Fruit fly (Drosophila melanogaster) whole organism, embryonic: ENCODE results near the gene topi.
A peak's percentile ranks its signal among the peaks of the same experiment; 100 is the strongest.

Experiments used
- Blimp-1 ChIP-seq: fragments of 200-800 bp; sonication (Bioruptor generic); optimal IDR thresholded peaks from 3 replicates; lab custom pipeline; 2018; ENCODE audit warnings: missing biosample characterization, missing genetic modification characterization, mild to moderate bottlenecking, moderate library complexity, missing genetic modification reagents
- BtbVII ChIP-seq: fragments of 200-800 bp; sonication (Bioruptor generic); optimal IDR thresholded peaks from 3 replicates; lab custom pipeline; 2017; ENCODE audit warnings: missing biosample characterization, mild to moderate bottlenecking, missing genetic modification characterization
- CG11093 ChIP-seq: fragments of 200-800 bp; sonication (Bioruptor generic); IDR thresholded peaks from 3 replicates; pipeline ENCODE4 v1.3.6; 2022; ENCODE audit warnings: missing biosample characterization, missing genetic modification characterization
- CG11695 ChIP-seq: fragments of 200-800 bp; sonication (Bioruptor generic); IDR thresholded peaks from 3 replicates; pipeline ENCODE4 v1.3.6; 2022; ENCODE audit warnings: missing biosample characterization, missing genetic modification characterization
- CG12236 ChIP-seq: fragments of 200-800 bp; sonication (Bioruptor generic); optimal IDR thresholded peaks from 2 replicates; lab custom pipeline; 2016; ENCODE audit warnings: missing biosample characterization, missing genetic modification characterization
- CG14050 ChIP-seq: fragments of 200-800 bp; sonication (Bioruptor generic); IDR thresholded peaks from 3 replicates; pipeline ENCODE4 v1.3.6; 2022; ENCODE audit warnings: missing biosample characterization, missing genetic modification characterization
- CG14667 ChIP-seq: fragments of 200-800 bp; sonication (Bioruptor generic); IDR thresholded peaks from 2 replicates; pipeline ENCODE4 v1.3.6; 2022; ENCODE audit warnings: missing biosample characterization, missing genetic modification characterization
- CG16779 ChIP-seq: fragments of 200-800 bp; sonication (Bioruptor generic); IDR thresholded peaks from 2 replicates; pipeline ENCODE4 v1.3.6; 2022; ENCODE audit warnings: missing biosample characterization, missing genetic modification characterization
- CG17186 ChIP-seq: fragments of 200-800 bp; sonication (Bioruptor generic); optimal IDR thresholded peaks from 3 replicates; lab custom pipeline; 2017; ENCODE audit warnings: missing biosample characterization, missing genetic modification reagents, missing genetic modification characterization
- CG17359 ChIP-seq: fragments of 200-800 bp; sonication (Bioruptor generic); optimal IDR thresholded peaks from 3 replicates; lab custom pipeline; 2018; ENCODE audit warnings: missing biosample characterization, mild to moderate bottlenecking, missing genetic modification characterization, moderate library complexity
- CG18764 ChIP-seq: fragments of 200-800 bp; sonication (Bioruptor generic); optimal IDR thresholded peaks from 3 replicates; lab custom pipeline; 2016; ENCODE audit warnings: missing biosample characterization, missing genetic modification characterization
- CG2129 ChIP-seq: fragments of 200-800 bp; sonication (Bioruptor generic); IDR thresholded peaks from 2 replicates; pipeline ENCODE4 v1.3.6; 2022; ENCODE audit warnings: missing biosample characterization, missing genetic modification characterization; ENCODE audit not compliant: partially characterized antibody
- CG30020 ChIP-seq: fragments of 200-800 bp; optimal IDR thresholded peaks from 2 replicates; lab custom pipeline; 2019; ENCODE audit warnings: missing biosample characterization, mild to moderate bottlenecking, missing genetic modification characterization, moderate library complexity
- CG34224 ChIP-seq: fragments of 200-800 bp; sonication (Bioruptor generic); IDR thresholded peaks from 3 replicates; pipeline ENCODE4 v1.3.6; 2022; ENCODE audit warnings: missing biosample characterization, missing genetic modification characterization; ENCODE audit not compliant: partially characterized antibody
- CG4617 ChIP-seq: fragments of 200-800 bp; sonication (Bioruptor generic); optimal IDR thresholded peaks from 3 replicates; lab custom pipeline; 2016; ENCODE audit warnings: missing biosample characterization, missing genetic modification characterization, borderline replicate concordance
- CG6791 ChIP-seq: fragments of 200-800 bp; sonication (Bioruptor generic); IDR thresholded peaks from 3 replicates; pipeline ENCODE4 v1.3.6; 2022; ENCODE audit warnings: missing biosample characterization, missing genetic modification characterization; ENCODE audit not compliant: partially characterized antibody
- CG7556 ChIP-seq: fragments of 200-800 bp; sonication (Bioruptor generic); optimal IDR thresholded peaks from 2 replicates; lab custom pipeline; 2017; ENCODE audit warnings: missing biosample characterization, mild to moderate bottlenecking, missing genetic modification characterization
- CG8281 ChIP-seq: fragments of 200-800 bp; sonication (Bioruptor generic); optimal IDR thresholded peaks from 2 replicates; lab custom pipeline; 2018; ENCODE audit warnings: missing biosample characterization, mild to moderate bottlenecking, missing genetic modification characterization, moderate library complexity
- CHES-1-like ChIP-seq: fragments of 200-800 bp; sonication (Bioruptor generic); optimal IDR thresholded peaks from 2 replicates; lab custom pipeline; 2016; ENCODE audit warnings: missing biosample characterization, missing genetic modification characterization
- CrebB ChIP-seq: fragments of 200-800 bp; sonication (Bioruptor generic); optimal IDR thresholded peaks from 3 replicates; lab custom pipeline; 2018; ENCODE audit warnings: missing biosample characterization, mild to moderate bottlenecking, missing genetic modification characterization
- Dll ChIP-seq: fragments of 200-800 bp; sonication (Bioruptor generic); IDR thresholded peaks from 4 replicates; pipeline ENCODE4 v1.3.6; 2022; ENCODE audit warnings: missing biosample characterization, missing genetic modification characterization; ENCODE audit not compliant: partially characterized antibody
- ERR ChIP-seq: fragments of 200-800 bp; sonication (Bioruptor generic); optimal IDR thresholded peaks from 2 replicates; lab custom pipeline; 2016; ENCODE audit warnings: missing biosample characterization, missing genetic modification characterization
- Lhr ChIP-seq: fragments of 200-800 bp; sonication (Bioruptor generic); optimal IDR thresholded peaks from 3 replicates; lab custom pipeline; 2017; ENCODE audit warnings: mild to moderate bottlenecking, missing biosample characterization, missing genetic modification reagents, missing genetic modification characterization
- Nf-YB ChIP-seq: fragments of 200-800 bp; sonication (Bioruptor generic); optimal IDR thresholded peaks from 3 replicates; lab custom pipeline; 2019; ENCODE audit warnings: missing biosample characterization, mild to moderate bottlenecking, missing genetic modification characterization, moderate library complexity
- Opbp ChIP-seq: fragments of 200-800 bp; sonication (Bioruptor generic); IDR thresholded peaks from 3 replicates; pipeline ENCODE4 v1.3.6; 2022; ENCODE audit warnings: missing biosample characterization, missing genetic modification characterization; ENCODE audit not compliant: partially characterized antibody
- Rfx ChIP-seq: fragments of 200-800 bp; sonication (Bioruptor generic); IDR thresholded peaks from 2 replicates; pipeline ENCODE4 v1.3.6; 2022; ENCODE audit warnings: missing biosample characterization, missing genetic modification characterization
- Sox100B ChIP-seq: fragments of 200-800 bp; sonication (Bioruptor generic); optimal IDR thresholded peaks from 3 replicates; lab custom pipeline; 2018; ENCODE audit warnings: missing biosample characterization, mild to moderate bottlenecking, missing genetic modification characterization
- TFAM ChIP-seq: fragments of 200-800 bp; sonication (Bioruptor generic); optimal IDR thresholded peaks from 2 replicates; lab custom pipeline; 2017; ENCODE audit warnings: missing biosample characterization, missing genetic modification characterization, inconsistent platforms
- Xbp1 ChIP-seq: fragments of 200-800 bp; sonication (Bioruptor generic); optimal IDR thresholded peaks from 3 replicates; lab custom pipeline; 2016; ENCODE audit warnings: missing biosample characterization, mild to moderate bottlenecking, missing genetic modification characterization
- ab ChIP-seq: fragments of 200-800 bp; sonication (Bioruptor generic); optimal IDR thresholded peaks from 2 replicates; lab custom pipeline; 2016; ENCODE audit warnings: missing biosample characterization, missing genetic modification characterization
- btn ChIP-seq: fragments of 200-800 bp; sonication (Bioruptor generic); optimal IDR thresholded peaks from 2 replicates; lab custom pipeline; 2016; ENCODE audit warnings: missing biosample characterization, missing genetic modification characterization
- dati ChIP-seq: fragments of 200-800 bp; sonication (Bioruptor generic); IDR thresholded peaks from 2 replicates; pipeline ENCODE4 v1.3.6; 2022; ENCODE audit warnings: missing biosample characterization, missing genetic modification characterization
- disco-r ChIP-seq: fragments of 200-800 bp; sonication (Bioruptor generic); optimal IDR thresholded peaks from 2 replicates; lab custom pipeline; 2016; ENCODE audit warnings: missing biosample characterization, missing genetic modification characterization
- dpn ChIP-seq, 2 experiments: fragments of 200-800 bp; sonication (Bioruptor generic); optimal IDR thresholded peaks; 3 replicates each; lab custom pipeline; 2016; ENCODE audit warnings: missing biosample characterization in 2 of 2, missing genetic modification characterization in 2 of 2
- dysf ChIP-seq: fragments of 200-800 bp; sonication (Bioruptor generic); IDR thresholded peaks from 3 replicates; pipeline ENCODE4 v1.3.6; 2022; ENCODE audit warnings: missing biosample characterization, missing genetic modification characterization
- exex ChIP-seq: fragments of 200-800 bp; sonication (Bioruptor generic); optimal IDR thresholded peaks from 4 replicates; lab custom pipeline; 2018; ENCODE audit warnings: missing biosample characterization, mild to moderate bottlenecking, missing genetic modification characterization, moderate library complexity
- fd64A ChIP-seq: fragments of 200-800 bp; sonication (Bioruptor generic); optimal IDR thresholded peaks from 3 replicates; lab custom pipeline; 2018; ENCODE audit warnings: missing biosample characterization, mild to moderate bottlenecking, missing genetic modification characterization
- lilli ChIP-seq: fragments of 200-800 bp; sonication (Bioruptor generic); optimal IDR thresholded peaks from 3 replicates; lab custom pipeline; 2016; ENCODE audit warnings: missing biosample characterization, missing genetic modification characterization
- luna ChIP-seq: fragments of 200-800 bp; sonication (Bioruptor generic); optimal IDR thresholded peaks from 2 replicates; lab custom pipeline; 2016; ENCODE audit warnings: missing biosample characterization, missing genetic modification characterization
- mld ChIP-seq: fragments of 200-800 bp; sonication (Bioruptor generic); IDR thresholded peaks from 3 replicates; pipeline ENCODE4 v1.3.6; 2022; ENCODE audit warnings: missing biosample characterization, missing genetic modification characterization; ENCODE audit not compliant: partially characterized antibody
- nerfin-1 ChIP-seq: fragments of 200-800 bp; sonication (Bioruptor generic); optimal IDR thresholded peaks from 3 replicates; lab custom pipeline; 2019; ENCODE audit warnings: missing biosample characterization, mild to moderate bottlenecking, missing genetic modification characterization, moderate library complexity
- sqz ChIP-seq: fragments of 200-800 bp; sonication (Bioruptor generic); optimal IDR thresholded peaks from 3 replicates; lab custom pipeline; 2018; ENCODE audit warnings: missing biosample characterization, mild to moderate bottlenecking, missing genetic modification characterization
- stc ChIP-seq: fragments of 200-800 bp; sonication (Bioruptor generic); IDR thresholded peaks from 2 replicates; pipeline ENCODE4 v1.3.6; 2022; ENCODE audit warnings: missing biosample characterization, missing genetic modification characterization
- tgo ChIP-seq: fragments of 200-800 bp; sonication (Bioruptor generic); IDR thresholded peaks from 3 replicates; pipeline ENCODE4 v1.3.6; 2022; ENCODE audit warnings: missing biosample characterization, missing genetic modification characterization
- tll ChIP-seq, 2 experiments: fragments of 200-800 bp in 1 of 2; fragments of >200 bp in 1 of 2; sonication (Bioruptor generic) in 1 of 2; optimal IDR thresholded peaks; 2 replicates each; lab custom pipeline; 2017 to 2019; ENCODE audit warnings: missing biosample characterization in 2 of 2, missing genetic modification characterization in 2 of 2, mild to moderate bottlenecking in 1 of 2, moderate library complexity in 1 of 2
- tna ChIP-seq: fragments of 200-800 bp; sonication (Bioruptor generic); IDR thresholded peaks from 2 replicates; pipeline ENCODE4 v1.3.6; 2022; ENCODE audit warnings: missing biosample characterization, missing genetic modification characterization; ENCODE audit not compliant: partially characterized antibody
- wek ChIP-seq: fragments of 200-800 bp; sonication (Bioruptor generic); optimal IDR thresholded peaks from 3 replicates; lab custom pipeline; 2018; ENCODE audit warnings: missing biosample characterization, mild to moderate bottlenecking, missing genetic modification characterization, moderate library complexity

topi gene

dm6 chr3R:9770127-9770526 lies 4.8 kb upstream of the topi start (continued):
- 0 out of 3 replicates have a peak, but pooled peaks have one; percentile 26 for TF ChIP-seq CG34224 (GFP tag; lab: Robert Waterston, UW)

dm6 chr3R:9771519-9771972 lies 3.4 kb upstream of the topi start, which contains the start of gene CG9471:
Gene CG9471 (minus strand): TSS chr3R:9771542.
- TF ChIP-seq Blimp-1 (peak; percentile 89), CHES-1-like (peak; percentile 84), stc (peak; percentile 94), Rfx (GFP tag; lab: Robert Waterston, UW) (peak; percentile 93), ab (GFP tag; lab: Kevin White, UChicago) (peak; percentile 43), lilli (GFP tag; lab: Kevin White, UChicago) (peak; percentile 96), CG14667 (GFP tag; lab: Robert Waterston, UW) (peak; percentile 89), BtbVII (GFP tag; lab: Kevin White, UChicago) (peak; percentile 89), ERR (GFP tag; lab: Kevin White, UChicago) (peak; percentile 90), CG11093 (peak; percentile 88), tll (GFP tag; optimal IDR thresholded peaks at IDR 0.05; lab: Kevin White, UChicago) (no peak), Nf-YB (GFP tag; lab: Kevin White, UChicago) (peak; percentile 75), CG8281 (tag; lab: Kevin White, UChicago) (peak; percentile 68), CG17359 (tag; lab: Kevin White, UChicago) (peak; percentile 92), CG4617 (GFP tag; lab: Kevin White, UChicago) (peak; percentile 81), dati (GFP tag; lab: Robert Waterston, UW) (peak; percentile 81), CG11695 (GFP tag; lab: Robert Waterston, UW) (peak; percentile 92), CG30020 (tag; lab: Kevin White, UChicago) (peak; percentile 51), TFAM (peak; percentile 38), CG6791 (GFP tag; lab: Robert Waterston, UW) (no peak), Xbp1 (GFP tag; lab: Kevin White, UChicago) (peak; percentile 95), Dll (GFP tag; lab: Robert Waterston, UW) (no peak), CG2129 (GFP tag; lab: Robert Waterston, UW) (no peak), CG16779 (GFP tag; lab: Robert Waterston, UW) (peak; percentile 90), sqz (peak; percentile 80), CG14050 (peak; percentile 90), dysf (GFP tag; lab: Robert Waterston, UW) (peak; percentile 94), wek (GFP tag; lab: Kevin White, UChicago) (peak; percentile 73), CG34224 (GFP tag; lab: Robert Waterston, UW) (no peak), nerfin-1 (tag; lab: Kevin White, UChicago) (peak; percentile 80), mld (no peak), disco-r (GFP tag; lab: Kevin White, UChicago) (peak; percentile 43), exex (tag; lab: Kevin White, UChicago) (peak; percentile 92), luna (peak; percentile 72), tna (GFP tag; lab: Robert Waterston, UW) (no peak), btn (GFP tag; lab: Kevin White, UChicago) (peak; percentile 25), Opbp (GFP tag; lab: Robert Waterston, UW) (no peak), CG7556 (peak; percentile 90), tgo (GFP tag; lab: Robert Waterston, UW) (peak; percentile 92), dpn (GFP tag; optimal IDR thresholded peaks at IDR 0.05; lab: Kevin White, UChicago) (peak; percentile 90 to 93), CG17186 (peak; percentile 16), fd64A (GFP tag; lab: Kevin White, UChicago) (peak; percentile 41), CG12236 (peak; percentile 81), CG18764 (GFP tag; lab: Kevin White, UChicago) (peak; percentile 82), CrebB (peak; percentile 88), Lhr (GFP tag; lab: Kevin White, UChicago) (peak; percentile 34), Sox100B (peak; percentile 85)
